Fruit fly (Drosophila melanogaster) whole organism, adult: ENCODE data around the gene CG44005.

Source experiments
- CG1620 ChIP-seq: fragments of 200-800 bp; sonication (Bioruptor generic); optimal IDR thresholded peaks from 2 replicates; lab custom pipeline; 2016; ENCODE audit warnings: missing biosample characterization, missing genetic modification characterization
- CG5204 ChIP-seq: fragments of 200-800 bp; sonication (Bioruptor generic); optimal IDR thresholded peaks from 2 replicates; lab custom pipeline; 2016; ENCODE audit warnings: missing biosample characterization, missing genetic modification characterization
- CG7045 ChIP-seq: fragments of 200-800 bp; sonication (Bioruptor generic); optimal IDR thresholded peaks from 2 replicates; lab custom pipeline; 2017; ENCODE audit warnings: missing biosample characterization, mild to moderate bottlenecking, missing genetic modification characterization
- CG7101 ChIP-seq: fragments of 200-800 bp; sonication (Bioruptor generic); optimal IDR thresholded peaks from 2 replicates; lab custom pipeline; 2018; ENCODE audit warnings: missing biosample characterization, mild to moderate bottlenecking, missing genetic modification characterization, moderate library complexity
- Clk ChIP-seq: fragments of 200-800 bp; sonication (Bioruptor generic); optimal IDR thresholded peaks from 2 replicates; lab custom pipeline; 2017; ENCODE audit warnings: missing biosample characterization, missing genetic modification characterization
- Hr96 ChIP-seq: fragments of 200-800 bp; sonication (Bioruptor generic); optimal IDR thresholded peaks from 2 replicates; lab custom pipeline; 2016; ENCODE audit warnings: missing biosample characterization, missing genetic modification characterization
- Mnt ChIP-seq: fragments of 200-800 bp; sonication (Bioruptor generic); optimal IDR thresholded peaks from 2 replicates; lab custom pipeline; 2016; ENCODE audit warnings: missing biosample characterization, mild to moderate bottlenecking, missing genetic modification characterization
- cnc ChIP-seq, 2 experiments: fragments of >200 bp; optimal IDR thresholded peaks; 2 replicates each; lab custom pipeline; 2017
- kay ChIP-seq: fragments of 200-800 bp; sonication (Bioruptor generic); peaks from one replicate; lab custom pipeline; 2016; ENCODE audit warnings: missing biosample characterization, missing genetic modification characterization, borderline replicate concordance
- tj ChIP-seq: fragments of 200-800 bp; sonication (Bioruptor generic); optimal IDR thresholded peaks from 3 replicates; lab custom pipeline; 2017; ENCODE audit warnings: missing biosample characterization, mild to moderate bottlenecking, missing genetic modification characterization, moderate library complexity

- TF ChIP-seq Clk (GFP tag; lab: Kevin White, UChicago) (no peak), kay (no peak), Hr96 (GFP tag; lab: Kevin White, UChicago) (no peak), CG7101 (tag; lab: Kevin White, UChicago) (no peak), Mnt (GFP tag; lab: Kevin White, UChicago) (no peak), CG1620 (GFP tag; lab: Kevin White, UChicago) (no peak), CG7045 (GFP tag; lab: Kevin White, UChicago) (no peak), CG5204 (GFP tag; lab: Kevin White, UChicago) (no peak), cnc (optimal IDR thresholded peaks at IDR 0.05; lab: Kevin White, UChicago) (no peak), tj (no peak)
Observed at dm6 chr3L:18096726-18097125, 24.8 kb upstream of the CG44005 start.
